Worm (Caenorhabditis elegans): Measurements from ENCODE around the gene C54D10.13.

Gene C54D10.13

ce11 chrV:12449902-12450301 lies 17.8 kb upstream of the C54D10.13 start, which contains the start of gene C54D10.10 (continued):
- no peak for TF ChIP-seq athp-1 (tag; optimal IDR thresholded peaks at IDR 0.05)
- no peak for TF ChIP-seq sea-2 (GFP tag; IDR thresholded peaks at IDR 0.05)

ce11 chrV:12446895-12447294 lies 14.8 kb upstream of the C54D10.13 start, which contains the start of the genes pals-38 and C54D10.9:
Gene pals-38, minus strand, starts transcription at chrV:12446995.
Gene C54D10.9, plus strand, starts transcription at chrV:12447153.
- TF ChIP-seq lin-54 (GFP tag; optimal IDR thresholded peaks at IDR 0.05) (no peak), nhr-179 (tag; optimal IDR thresholded peaks at IDR 0.05) (no peak), rpc-1 (optimal IDR thresholded peaks at IDR 0.05) (no peak), rpc-1 (tag; optimal IDR thresholded peaks at IDR 0.05) (no peak), lsl-1 (GFP tag; optimal IDR thresholded peaks at IDR 0.05) (no peak), dpl-1 (GFP tag; optimal IDR thresholded peaks at IDR 0.05) (no peak), K11D2.4 (GFP tag; IDR thresholded peaks at IDR 0.05) (no peak)

ce11 chrV:12443754-12444153 lies 11.7 kb upstream of the C54D10.13 start, which contains the start of gene pals-39:
Gene pals-39, minus strand, starts transcription at chrV:12443854.
- TF ChIP-seq ceh-100 (GFP tag; IDR thresholded peaks at IDR 0.05) (no peak), zfh-2 (GFP tag; conservative IDR thresholded peaks at IDR 0.05) (no peak), gei-17 (GFP tag; optimal IDR thresholded peaks at IDR 0.05) (no peak), ztf-25 (GFP tag; IDR thresholded peaks at IDR 0.05) (no peak), snpc-1.3 (tag; optimal IDR thresholded peaks at IDR 0.05; ENCODE audit: insufficient read depth) (no peak), F57A8.1 (GFP tag; optimal IDR thresholded peaks at IDR 0.05) (no peak), lsy-27 (tag; optimal IDR thresholded peaks at IDR 0.05; ENCODE audit: borderline replicate concordance, insufficient read depth) (no peak), K11D2.4 (GFP tag; IDR thresholded peaks at IDR 0.05) (no peak), Y67H2A.10 (GFP tag; conservative IDR thresholded peaks at IDR 0.05) (no peak), sdz-38 (tag; optimal IDR thresholded peaks at IDR 0.05) (no peak)

- TF ChIP-seq ama-1 (optimal IDR thresholded peaks at IDR 0.05) (no peak), ama-1 (GFP tag; optimal IDR thresholded peaks at IDR 0.05) (no peak), lsl-1 (GFP tag; optimal IDR thresholded peaks at IDR 0.05) (no peak), tbx-9 (tag; optimal IDR thresholded peaks at IDR 0.05; ENCODE audit: borderline replicate concordance) (no peak), die-1 (tag; optimal IDR thresholded peaks at IDR 0.05) (no peak), cebp-1 (GFP tag; IDR thresholded peaks at IDR 0.05) (no peak), cebp-1 (tag; optimal IDR thresholded peaks at IDR 0.05) (no peak), aptf-3 (GFP tag; IDR thresholded peaks at IDR 0.05) (no peak), attf-6 (GFP tag; IDR thresholded peaks at IDR 0.05) (no peak), bed-1 (GFP tag; IDR thresholded peaks at IDR 0.05) (no peak), sea-2 (GFP tag; IDR thresholded peaks at IDR 0.05) (no peak), lin-26 (GFP tag; IDR thresholded peaks at IDR 0.05) (no peak), Y53F4B.3 (GFP tag; IDR thresholded peaks at IDR 0.05) (no peak), T07F8.4 (tag; optimal IDR thresholded peaks at IDR 0.05) (no peak), him-1 (tag; optimal IDR thresholded peaks at IDR 0.05) (no peak), lir-1 (GFP tag; conservative IDR thresholded peaks at IDR 0.05) (no peak), Y67H2A.10 (GFP tag; conservative IDR thresholded peaks at IDR 0.05) (no peak), tbp1 (GFP tag; optimal IDR thresholded peaks at IDR 0.05) (no peak)
These were observed 9.3 kb upstream of the C54D10.13 start, which contains the start of gene pals-37 for ce11 chrV:12441420-12441819. Gene pals-37, minus strand, starts transcription at chrV:12441520.

ce11 chrV:12433717-12434116 lies 1.6 kb upstream of the C54D10.13 start, which contains the start of gene srh-25:
Gene srh-25, minus strand, starts transcription at chrV:12433817.
- TF ChIP-seq dpl-1 (GFP tag; optimal IDR thresholded peaks at IDR 0.05) (no peak), nhr-90 (tag; optimal IDR thresholded peaks at IDR 0.05) (no peak), aptf-2 (GFP tag; conservative IDR thresholded peaks at IDR 0.05) (no peak), mcd-1 (GFP tag; IDR thresholded peaks at IDR 0.05) (no peak), hmg-20 (GFP tag; IDR thresholded peaks at IDR 0.05) (no peak), somi-1 (GFP tag; optimal IDR thresholded peaks at IDR 0.05) (no peak), F22D6.2 (tag; optimal IDR thresholded peaks at IDR 0.05) (no peak), ceh-91 (GFP tag; IDR thresholded peaks at IDR 0.05) (no peak), nhr-120 (GFP tag; IDR thresholded peaks at IDR 0.05) (no peak), madf-3 (GFP tag; IDR thresholded peaks at IDR 0.05) (no peak), mel-28 (tag; optimal IDR thresholded peaks at IDR 0.05; ENCODE audit: borderline replicate concordance) (no peak), mxl-1 (tag; optimal IDR thresholded peaks at IDR 0.05) (no peak)
